Worm (Caenorhabditis elegans): ENCODE data around the gene C14C6.13.

DNA sequence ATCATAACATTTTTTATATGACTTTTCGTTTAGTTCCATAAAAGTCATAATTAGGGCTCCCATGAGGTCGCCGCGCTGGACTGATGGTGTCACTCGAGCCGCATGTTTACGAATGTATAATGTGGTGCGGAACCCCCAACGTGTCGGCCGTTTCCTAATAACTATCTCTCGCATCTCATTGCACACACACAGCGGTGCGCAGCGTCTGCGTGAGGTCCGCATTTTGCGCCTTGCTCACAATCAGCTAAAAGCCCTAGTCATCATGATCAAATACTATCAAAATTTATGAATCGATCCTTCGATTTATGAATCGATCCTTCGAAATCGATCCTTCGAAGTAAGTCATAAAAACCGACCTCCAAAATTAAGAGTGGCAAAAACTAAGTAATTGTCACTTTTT, 14.6 kb downstream of the C14C6.13 start, which contains the start of gene srx-7:
- TF ChIP-seq nhr-76 (tag; optimal IDR thresholded peaks at IDR 0.05) (no peak), ztf-4 (tag; optimal IDR thresholded peaks at IDR 0.05) (no peak), swsn-7 (tag; optimal IDR thresholded peaks at IDR 0.05) (no peak), jun-1 (tag; optimal IDR thresholded peaks at IDR 0.05) (no peak), elt-3 (tag; optimal IDR thresholded peaks at IDR 0.05) (no peak), nhr-12 (tag; optimal IDR thresholded peaks at IDR 0.05) (no peak), blmp-1 (tag; optimal IDR thresholded peaks at IDR 0.05) (no peak), ceh-82 (tag; optimal IDR thresholded peaks at IDR 0.05) (no peak), egl-27 (tag; optimal IDR thresholded peaks at IDR 0.05) (no peak), mep-1 (tag; optimal IDR thresholded peaks at IDR 0.05) (no peak), skn-1 (tag; optimal IDR thresholded peaks at IDR 0.05) (no peak), ama-1 (optimal IDR thresholded peaks at IDR 0.05) (no peak)
